Worm (Caenorhabditis elegans): Measurements from ENCODE around the gene del-9.

Gene del-9

ce11 chrX:3572490-3572889 is 44.6 kb downstream of the del-9 start, which contains the start of gene vit-3:
TSS of gene vit-3 (minus strand) at chrX:3572549.
- no peak for TF ChIP-seq cebp-1 (GFP tag; IDR thresholded peaks at IDR 0.05)
- no peak for TF ChIP-seq cebp-1 (tag; optimal IDR thresholded peaks at IDR 0.05)
- no peak for TF ChIP-seq nhr-179 (tag; optimal IDR thresholded peaks at IDR 0.05)
- no peak for TF ChIP-seq F37B4.10 (GFP tag; IDR thresholded peaks at IDR 0.05)
- no peak for TF ChIP-seq ZK185.1 (tag; optimal IDR thresholded peaks at IDR 0.05; ENCODE audit: poor library complexity, severe bottlenecking)
- TF ChIP-seq ztf-3 (GFP tag; optimal IDR thresholded peaks at IDR 0.05), result no peak
- TF ChIP-seq F10E7.11 (tag; optimal IDR thresholded peaks at IDR 0.05), result no peak
- TF ChIP-seq attf-3 (GFP tag; conservative IDR thresholded peaks at IDR 0.05), result no peak
- no peak for TF ChIP-seq lag-1 (GFP tag; IDR thresholded peaks at IDR 0.05)
- no peak for TF ChIP-seq lir-1 (GFP tag; conservative IDR thresholded peaks at IDR 0.05)
- no peak for TF ChIP-seq snpc-3.4 (tag; optimal IDR thresholded peaks at IDR 0.05)
- no peak for TF ChIP-seq hlh-26 (GFP tag; conservative IDR thresholded peaks at IDR 0.05)
- TF ChIP-seq rpc-1 (optimal IDR thresholded peaks at IDR 0.05), result no peak
- no peak for TF ChIP-seq rpc-1 (tag; optimal IDR thresholded peaks at IDR 0.05)
- no peak for TF ChIP-seq xnd-1 (tag; optimal IDR thresholded peaks at IDR 0.05)
- no peak for TF ChIP-seq hmg-20 (GFP tag; IDR thresholded peaks at IDR 0.05)
- TF ChIP-seq athp-1 (tag; optimal IDR thresholded peaks at IDR 0.05), result no peak
- no peak for TF ChIP-seq F57A8.1 (GFP tag; optimal IDR thresholded peaks at IDR 0.05)
- no peak for TF ChIP-seq efl-1 (GFP tag; optimal IDR thresholded peaks at IDR 0.05)
- TF ChIP-seq nhr-80 (tag; optimal IDR thresholded peaks at IDR 0.05), result peak; percentile 69
- TF ChIP-seq hrde-1 (tag; optimal IDR thresholded peaks at IDR 0.05; ENCODE audit: borderline replicate concordance), result no peak
- no peak for TF ChIP-seq Y79H2A.3 (GFP tag; conservative IDR thresholded peaks at IDR 0.05)
- no peak for TF ChIP-seq F23B12.7 (tag; optimal IDR thresholded peaks at IDR 0.05; ENCODE audit: insufficient read depth)
- peak; percentile 32 for TF ChIP-seq ztf-22 (GFP tag; optimal IDR thresholded peaks at IDR 0.05)
- TF ChIP-seq tbp1 (GFP tag; optimal IDR thresholded peaks at IDR 0.05), result no peak
- no peak for TF ChIP-seq F57C9.4 (tag; optimal IDR thresholded peaks at IDR 0.05)
- no peak for TF ChIP-seq somi-1 (GFP tag; optimal IDR thresholded peaks at IDR 0.05)
- TF ChIP-seq fkh-3 (tag; optimal IDR thresholded peaks at IDR 0.05), result no peak
- TF ChIP-seq T07F8.4 (tag; optimal IDR thresholded peaks at IDR 0.05), result no peak
- TF ChIP-seq B0261.1 (tag; optimal IDR thresholded peaks at IDR 0.05), result no peak
- TF ChIP-seq Y53F4B.3 (GFP tag; IDR thresholded peaks at IDR 0.05), result no peak
- no peak for TF ChIP-seq hlh-12 (tag; optimal IDR thresholded peaks at IDR 0.05)
- peak; percentile 13 for TF ChIP-seq atf-7 (tag; optimal IDR thresholded peaks at IDR 0.05)
- TF ChIP-seq ceh-27 (GFP tag; optimal IDR thresholded peaks at IDR 0.05), result no peak
- TF ChIP-seq D2030.7 (GFP tag; IDR thresholded peaks at IDR 0.05), result no peak
- TF ChIP-seq mes-4 (tag; optimal IDR thresholded peaks at IDR 0.05), result no peak
- TF ChIP-seq let-607 (tag; optimal IDR thresholded peaks at IDR 0.05), result peak; percentile 67 to 70

- TF ChIP-seq dox-1 (GFP tag; IDR thresholded peaks at IDR 0.05), result no peak
- peak; percentile 42; the same call in 1 of the 2 replicates for TF ChIP-seq B0336.3 (GFP tag; IDR thresholded peaks at IDR 0.05)
- TF ChIP-seq madf-3 (GFP tag; IDR thresholded peaks at IDR 0.05), result 0 out of 2 replicates have a peak, but pooled peaks have one; percentile 71
- peak; percentile 28 for TF ChIP-seq tlf-1 (GFP tag; optimal IDR thresholded peaks at IDR 0.05)
- peak; percentile 30 for TF ChIP-seq nhr-90 (tag; optimal IDR thresholded peaks at IDR 0.05)
- no peak for TF ChIP-seq mcd-1 (GFP tag; IDR thresholded peaks at IDR 0.05)
- peak; percentile 28 for TF ChIP-seq madf-10 (tag; optimal IDR thresholded peaks at IDR 0.05)
- TF ChIP-seq ztf-3 (GFP tag; optimal IDR thresholded peaks at IDR 0.05), result peak; percentile 39
- 0 out of 2 replicates have a peak, but pooled peaks have one; percentile 14 for TF ChIP-seq pbrm-1 (GFP tag; IDR thresholded peaks at IDR 0.05)
- TF ChIP-seq atf-7 (tag; optimal IDR thresholded peaks at IDR 0.05), result peak; percentile 80
- peak; percentile 91 for TF ChIP-seq Y53G8AR.9 (GFP tag; conservative IDR thresholded peaks at IDR 0.05)
- peak; percentile 78 for TF ChIP-seq Y56A3A.18 (GFP tag; IDR thresholded peaks at IDR 0.05)
- TF ChIP-seq T26A5.8 (tag; optimal IDR thresholded peaks at IDR 0.05), result no peak
- no peak for TF ChIP-seq F10E7.11 (tag; optimal IDR thresholded peaks at IDR 0.05)
- 0 out of 2 replicates have a peak, but pooled peaks have one; percentile 11 for TF ChIP-seq nfyb-1 (GFP tag; IDR thresholded peaks at IDR 0.05)
- peak; percentile 37 for TF ChIP-seq repo-1 (tag; optimal IDR thresholded peaks at IDR 0.05)
- TF ChIP-seq let-607 (tag; optimal IDR thresholded peaks at IDR 0.05), result peak in 1 of 2 experiments; percentile 4
- no peak for TF ChIP-seq cebp-1 (GFP tag; IDR thresholded peaks at IDR 0.05)
- TF ChIP-seq cebp-1 (tag; optimal IDR thresholded peaks at IDR 0.05), result no peak
Measured at ce11 chrX:3566856-3567255, 50.3 kb downstream of the del-9 start.

Data from whole organism, young adult.